Worm (Caenorhabditis elegans) whole organism, young adult: ENCODE data around the gene srd-68.

Source experiments
- F37B4.10 ChIP-seq: fragments of 200-800 bp; sonication (Bioruptor generic); IDR thresholded peaks from 2 replicates; pipeline ENCODE4 v1.3.6; 2022; ENCODE audit warnings: missing genetic modification characterization, missing compliant biosample characterization
- F49E8.2 ChIP-seq: sonication (generic microtip); optimal IDR thresholded peaks from 3 replicates; lab custom pipeline; 2017; ENCODE audit warnings: missing genetic modification characterization, mild to moderate bottlenecking, missing compliant biosample characterization, antibody characterized with exemption, moderate library complexity; ENCODE audit not compliant: insufficient read depth
- F57C9.4 ChIP-seq: sonication (generic microtip); optimal IDR thresholded peaks from 2 replicates; lab custom pipeline; 2017; ENCODE audit warnings: mild to moderate bottlenecking, missing genetic modification characterization, missing compliant biosample characterization
- K11D2.4 ChIP-seq: fragments of 200-800 bp; sonication (Bioruptor generic); IDR thresholded peaks from 2 replicates; pipeline ENCODE4 v1.3.6; 2022; ENCODE audit warnings: missing genetic modification reagents, missing genetic modification characterization, missing compliant biosample characterization
- Y53G8AR.9 ChIP-seq: fragments of 200-800 bp; sonication (Bioruptor generic); conservative IDR thresholded peaks from 2 replicates; pipeline ENCODE4 v1.3.6; 2022; ENCODE audit warnings: missing genetic modification reagents, missing genetic modification characterization, missing compliant biosample characterization
- Y79H2A.3 ChIP-seq: fragments of 200-800 bp; sonication (Bioruptor generic); conservative IDR thresholded peaks from 2 replicates; pipeline ENCODE4 v1.3.6; 2022; ENCODE audit warnings: missing genetic modification reagents, missing genetic modification characterization, missing compliant biosample characterization
- Y95B8A.8 ChIP-seq: fragments of 200-800 bp; sonication (Bioruptor generic); IDR thresholded peaks from 2 replicates; pipeline ENCODE4 v1.3.6; 2022; ENCODE audit warnings: missing genetic modification reagents, missing genetic modification characterization, missing compliant biosample characterization
- ama-1 ChIP-seq, 3 experiments: fragments of 150-350 bp in 1 of 3; sonication (generic microtip) in 2 of 3; optimal IDR thresholded peaks; 2 replicates each; lab custom pipeline; 2014 to 2018; ENCODE audit warnings: missing biosample characterization in 2 of 3, missing genetic modification characterization in 2 of 3, missing genetic modification reagents in 2 of 3
- atf-7 ChIP-seq: sonication (generic microtip); optimal IDR thresholded peaks from 2 replicates; lab custom pipeline; 2017; ENCODE audit warnings: mild to moderate bottlenecking, missing genetic modification characterization, missing compliant biosample characterization
- attf-5 ChIP-seq: fragments of 200-800 bp; sonication (Bioruptor generic); optimal IDR thresholded peaks from 2 replicates; lab custom pipeline; 2018; ENCODE audit warnings: mild to moderate bottlenecking, missing genetic modification characterization, missing compliant biosample characterization
- ccch-3 ChIP-seq: fragments of 200-800 bp; sonication (Bioruptor generic); optimal IDR thresholded peaks from 2 replicates; lab custom pipeline; 2018; ENCODE audit warnings: mild to moderate bottlenecking, missing genetic modification characterization, missing compliant biosample characterization
- cebp-1 ChIP-seq, 2 experiments: fragments of 200-800 bp in 1 of 2; sonication (Bioruptor generic) in 1 of 2; sonication (generic microtip) in 1 of 2; IDR thresholded peaks in 1 of 2; optimal IDR thresholded peaks in 1 of 2; 2 replicates each; pipeline versions ENCODE4 v1.3.6 to Lab custom; 2017 to 2022; ENCODE audit warnings: missing compliant biosample characterization in 2 of 2, missing genetic modification characterization in 2 of 2, mild to moderate bottlenecking in 1 of 2, missing genetic modification reagents in 1 of 2, moderate library complexity in 1 of 2
- cebp-2 ChIP-seq: fragments of 200-800 bp; sonication (Bioruptor generic); IDR thresholded peaks from 2 replicates; pipeline ENCODE4 v1.3.6; 2022; ENCODE audit warnings: missing genetic modification characterization, missing compliant biosample characterization
- ceh-100 ChIP-seq: fragments of 200-800 bp; sonication (Bioruptor generic); IDR thresholded peaks from 2 replicates; pipeline ENCODE4 v1.3.6; 2022; ENCODE audit warnings: missing genetic modification reagents, missing genetic modification characterization, missing compliant biosample characterization
- ceh-58 ChIP-seq: fragments of 200-800 bp; sonication (Bioruptor generic); IDR thresholded peaks from 2 replicates; pipeline ENCODE4 v1.3.6; 2022; ENCODE audit warnings: missing genetic modification characterization, missing compliant biosample characterization
- ceh-79 ChIP-seq: sonication (generic microtip); optimal IDR thresholded peaks from 2 replicates; lab custom pipeline; 2017; ENCODE audit warnings: mild to moderate bottlenecking, missing genetic modification characterization, missing compliant biosample characterization
- die-1 ChIP-seq: sonication (generic microtip); optimal IDR thresholded peaks from 2 replicates; lab custom pipeline; 2016; ENCODE audit warnings: missing genotype, mild to moderate bottlenecking, missing genetic modification characterization, missing compliant biosample characterization
- dox-1 ChIP-seq: fragments of 200-800 bp; sonication (Bioruptor generic); IDR thresholded peaks from 2 replicates; pipeline ENCODE4 v1.3.6; 2022; ENCODE audit warnings: missing genetic modification reagents, missing genetic modification characterization, missing compliant biosample characterization
- dpff-1 ChIP-seq: sonication (generic microtip); optimal IDR thresholded peaks from 2 replicates; lab custom pipeline; 2017; ENCODE audit warnings: mild to moderate bottlenecking, missing genetic modification characterization, missing compliant biosample characterization
- egl-18 ChIP-seq: fragments of 200-800 bp; sonication (Bioruptor generic); IDR thresholded peaks from 2 replicates; pipeline ENCODE4 v1.3.6; 2022; ENCODE audit warnings: missing genetic modification reagents, missing genetic modification characterization, missing compliant biosample characterization
- ets-4 ChIP-seq: fragments of 200-800 bp; sonication (Bioruptor generic); optimal IDR thresholded peaks from 2 replicates; lab custom pipeline; 2018; ENCODE audit warnings: mild to moderate bottlenecking, missing genetic modification characterization, missing compliant biosample characterization
- fkh-3 ChIP-seq: sonication (generic microtip); optimal IDR thresholded peaks from 2 replicates; lab custom pipeline; 2016; ENCODE audit warnings: mild to moderate bottlenecking, missing genetic modification characterization, missing compliant biosample characterization
- hrde-1 ChIP-seq: sonication (generic microtip); optimal IDR thresholded peaks from 2 replicates; lab custom pipeline; 2016; ENCODE audit warnings: missing genetic modification characterization, mild to moderate bottlenecking, missing compliant biosample characterization, moderate library complexity, missing genotype, missing genetic modification reagents, borderline replicate concordance
- hsf-1 ChIP-seq: fragments of 200-800 bp; sonication (Bioruptor generic); IDR thresholded peaks from 2 replicates; pipeline ENCODE4 v1.3.6; 2022; ENCODE audit warnings: missing genetic modification reagents, missing genetic modification characterization, missing compliant biosample characterization
- lin-35 ChIP-seq, 3 experiments: fragments of 150-350 bp in 2 of 3; sonication (generic microtip) in 1 of 3; optimal IDR thresholded peaks; 2 replicates each; lab custom pipeline; 2014 to 2018; ENCODE audit warnings: missing biosample characterization in 3 of 3, missing genetic modification characterization in 3 of 3, missing genetic modification reagents in 3 of 3
- lsl-1 ChIP-seq: fragments of 200-800 bp; sonication (Bioruptor generic); optimal IDR thresholded peaks from 2 replicates; lab custom pipeline; 2018; ENCODE audit warnings: mild to moderate bottlenecking, missing genetic modification characterization, moderate library complexity, missing compliant biosample characterization
- mxl-1 ChIP-seq: sonication (generic microtip); optimal IDR thresholded peaks from 2 replicates; lab custom pipeline; 2016; ENCODE audit warnings: missing genetic modification characterization, missing compliant biosample characterization
- nhr-90 ChIP-seq: sonication (generic microtip); optimal IDR thresholded peaks from 2 replicates; lab custom pipeline; 2016; ENCODE audit warnings: missing genotype, mild to moderate bottlenecking, missing genetic modification characterization, missing compliant biosample characterization
- rec-8 ChIP-seq, 2 experiments: sonication (generic microtip); optimal IDR thresholded peaks; 2 replicates each; lab custom pipeline; 2016; ENCODE audit warnings: mild to moderate bottlenecking in 2 of 2, missing genetic modification characterization in 2 of 2, missing genetic modification reagents in 2 of 2, missing genotype in 2 of 2, missing biosample characterization in 1 of 2, missing compliant biosample characterization in 1 of 2, moderate library complexity in 1 of 2
- rpc-1 ChIP-seq, 2 experiments: fragments of 150-350 bp in 1 of 2; sonication (generic microtip) in 1 of 2; optimal IDR thresholded peaks; 2 replicates each; lab custom pipeline; 2014 to 2018; ENCODE audit warnings: missing biosample characterization in 1 of 2, missing genetic modification characterization in 1 of 2, missing genetic modification reagents in 1 of 2, missing genotype in 1 of 2
- sdz-38 ChIP-seq: sonication (generic microtip); optimal IDR thresholded peaks from 2 replicates; lab custom pipeline; 2016; ENCODE audit warnings: missing genotype, missing genetic modification characterization, missing compliant biosample characterization
- snpc-1.3 ChIP-seq: sonication (generic microtip); optimal IDR thresholded peaks from 2 replicates; lab custom pipeline; 2017; ENCODE audit warnings: missing genetic modification characterization, mild to moderate bottlenecking, missing compliant biosample characterization, antibody characterized with exemption, moderate library complexity, missing genotype, missing genetic modification reagents; ENCODE audit not compliant: insufficient read depth
- sptf-2 ChIP-seq: fragments of 200-800 bp; sonication (Bioruptor generic); optimal IDR thresholded peaks from 2 replicates; lab custom pipeline; 2018; ENCODE audit warnings: mild to moderate bottlenecking, missing genetic modification characterization, missing compliant biosample characterization
- ztf-26 ChIP-seq: sonication (generic microtip); optimal IDR thresholded peaks from 2 replicates; lab custom pipeline; 2017; ENCODE audit warnings: missing genetic modification characterization, missing compliant biosample characterization
- ztf-28 ChIP-seq: fragments of 200-800 bp; sonication (Bioruptor generic); IDR thresholded peaks from 2 replicates; pipeline ENCODE4 v1.3.6; 2022; ENCODE audit warnings: missing genetic modification reagents, missing genetic modification characterization, missing compliant biosample characterization

srd-68 gene

DNA sequence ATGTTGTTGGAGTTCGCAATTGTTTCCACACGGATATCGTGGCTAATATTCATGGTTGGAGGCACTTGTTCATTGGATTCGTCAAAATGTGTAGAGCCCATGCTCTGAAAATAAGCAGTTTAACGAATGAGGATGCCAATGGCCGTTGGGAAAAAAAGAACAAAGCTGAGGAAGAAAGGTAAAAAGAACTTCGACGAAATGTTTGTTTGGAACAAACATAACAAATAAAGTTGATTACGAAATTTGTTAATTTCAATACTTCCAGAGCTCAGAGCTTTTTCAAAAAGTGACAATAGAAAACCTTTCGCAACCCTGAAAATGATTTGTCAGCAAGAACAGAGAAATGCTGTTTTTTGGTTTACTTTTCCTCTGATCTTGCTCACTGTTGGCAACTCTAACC, 22.6 kb downstream of the srd-68 start, which contains the start of gene F09C6.3:
Gene F09C6.3, minus strand, starts transcription at position 101 of the 400 bp plus-strand sequence.
- no peak for TF ChIP-seq dox-1 (GFP tag; lab: Robert Waterston, UW)
- no peak for TF ChIP-seq fkh-3 (tag; lab: Kevin White, UChicago)
- TF ChIP-seq cebp-2 (GFP tag; lab: Robert Waterston, UW): no peak
- TF ChIP-seq lin-35 (GFP tag; optimal IDR thresholded peaks at IDR 0.05; lab: Kevin White, UChicago): no peak
- no peak for TF ChIP-seq Y53G8AR.9 (GFP tag; lab: Robert Waterston, UW)
- TF ChIP-seq atf-7 (tag; lab: Kevin White, UChicago): no peak
- no peak for TF ChIP-seq attf-5 (GFP tag; lab: Kevin White, UChicago)
- no peak for TF ChIP-seq Y79H2A.3

DNA sequence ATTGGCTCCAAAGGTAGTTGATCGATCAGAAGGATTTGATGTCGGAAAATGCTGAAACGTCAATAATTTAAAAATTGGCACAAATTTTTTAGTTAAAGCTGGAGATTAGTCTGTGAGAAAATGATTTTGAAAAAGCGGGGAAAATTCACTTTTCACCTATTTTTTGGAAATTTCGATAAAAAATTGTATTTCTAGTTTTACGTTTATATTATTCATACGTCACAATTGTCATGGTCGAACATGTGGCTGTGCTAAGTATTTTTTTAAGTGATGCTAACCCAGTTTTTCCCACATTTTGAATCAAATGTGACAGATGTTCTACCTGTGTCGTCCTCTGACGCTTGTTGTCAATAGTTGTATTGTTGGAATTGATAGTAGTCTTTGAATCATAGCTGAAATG, 23.1 kb downstream of the srd-68 start:
- TF ChIP-seq ceh-79 (tag; lab: Kevin White, UChicago): no peak
- TF ChIP-seq ama-1 (optimal IDR thresholded peaks at IDR 0.05; lab: Kevin White, UChicago): no peak
- TF ChIP-seq ama-1 (GFP tag; optimal IDR thresholded peaks at IDR 0.05; lab: Kevin White, UChicago): no peak
- no peak for TF ChIP-seq sptf-2 (GFP tag; lab: Kevin White, UChicago)
- TF ChIP-seq ets-4: no peak
- TF ChIP-seq hrde-1 (tag; lab: Kevin White, UChicago): no peak

DNA sequence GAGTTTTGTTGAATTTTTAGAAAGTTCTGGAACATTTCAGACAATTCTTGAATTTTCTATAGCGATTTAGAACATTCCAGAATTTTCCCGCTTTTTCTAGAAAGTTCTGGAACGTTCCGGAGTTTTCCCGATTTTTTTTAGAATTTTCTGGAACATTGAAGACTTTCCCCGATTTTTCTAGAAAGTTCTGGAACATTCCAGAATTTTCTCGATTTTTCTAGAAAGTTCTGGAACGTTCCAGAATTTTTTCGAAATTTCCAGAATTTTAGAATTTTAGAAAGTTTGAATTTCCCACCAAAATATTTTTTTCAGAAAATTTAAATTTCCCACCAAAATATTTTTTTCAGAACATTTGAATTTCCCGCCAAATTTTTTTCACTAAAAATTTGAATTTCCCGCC, 25.5 kb downstream of the srd-68 start:
- peak; percentile 92 for TF ChIP-seq hsf-1 (GFP tag; lab: Robert Waterston, UW)

DNA sequence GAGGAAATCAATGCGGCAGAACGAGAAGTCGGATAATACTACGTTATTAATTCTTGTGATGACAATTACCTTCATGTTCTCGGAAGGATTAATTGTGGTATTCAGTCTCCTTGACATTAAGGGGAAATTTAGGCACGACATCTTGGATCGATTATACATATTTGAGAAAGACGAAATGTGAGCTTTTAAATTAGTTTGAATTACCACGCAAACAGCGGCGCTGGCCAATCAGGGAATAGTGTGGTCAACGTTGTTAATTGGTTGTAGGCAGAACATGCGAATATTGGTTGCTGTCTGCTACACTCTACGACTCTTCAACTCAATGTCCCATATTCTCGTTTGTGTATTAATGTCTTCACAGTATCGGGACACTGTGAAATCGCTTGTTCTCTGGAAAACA, 27.7 kb downstream of the srd-68 start, which contains the start of gene F49A5.10:
Gene F49A5.10, plus strand, starts transcription at position 301 of the 400 bp plus-strand sequence.
- TF ChIP-seq ceh-100 (GFP tag; lab: Robert Waterston, UW) (no peak), nhr-90 (tag; lab: Kevin White, UChicago) (no peak), atf-7 (tag; lab: Kevin White, UChicago) (no peak), Y79H2A.3 (no peak), Y95B8A.8 (GFP tag; lab: Robert Waterston, UW) (no peak), rpc-1 (optimal IDR thresholded peaks at IDR 0.05; lab: Kevin White, UChicago) (no peak), rpc-1 (tag; optimal IDR thresholded peaks at IDR 0.05; lab: Kevin White, UChicago) (no peak), ztf-26 (tag; lab: Kevin White, UChicago) (no peak), mxl-1 (tag; lab: Kevin White, UChicago) (no peak), die-1 (tag; lab: Kevin White, UChicago) (no peak)

DNA sequence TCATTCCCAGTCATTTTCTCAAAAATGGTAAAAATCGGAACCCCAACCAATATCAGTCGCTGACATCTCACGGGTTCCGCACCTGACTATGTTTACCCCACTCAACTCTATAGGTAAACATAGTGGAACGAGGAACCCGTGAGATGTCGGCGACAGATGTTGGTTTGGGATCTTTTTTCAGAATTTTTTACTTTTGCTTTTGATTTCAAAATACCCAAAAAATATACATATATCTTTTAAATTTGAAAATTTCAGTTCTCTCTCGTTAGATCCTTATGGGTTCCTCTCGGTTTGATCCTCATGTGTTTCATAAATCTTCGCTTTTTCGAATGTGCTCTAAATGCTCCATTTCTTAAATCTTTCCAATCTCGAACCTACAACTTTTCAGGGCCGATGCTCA, 29.0 kb downstream of the srd-68 start, which contains the start of gene srw-23:
Gene srw-23, plus strand, starts transcription at position 301 of the 400 bp plus-strand sequence.
- TF ChIP-seq dpff-1 (tag; lab: Kevin White, UChicago): no peak
- no peak for TF ChIP-seq ztf-28 (GFP tag; lab: Robert Waterston, UW)
- no peak for TF ChIP-seq lsl-1
- no peak for TF ChIP-seq F57C9.4 (tag; lab: Kevin White, UChicago)
- TF ChIP-seq egl-18 (GFP tag; lab: Robert Waterston, UW): no peak
- no peak for TF ChIP-seq rec-8 (tag; optimal IDR thresholded peaks at IDR 0.05; lab: Kevin White, UChicago)
- no peak for TF ChIP-seq mxl-1 (tag; lab: Kevin White, UChicago)

DNA sequence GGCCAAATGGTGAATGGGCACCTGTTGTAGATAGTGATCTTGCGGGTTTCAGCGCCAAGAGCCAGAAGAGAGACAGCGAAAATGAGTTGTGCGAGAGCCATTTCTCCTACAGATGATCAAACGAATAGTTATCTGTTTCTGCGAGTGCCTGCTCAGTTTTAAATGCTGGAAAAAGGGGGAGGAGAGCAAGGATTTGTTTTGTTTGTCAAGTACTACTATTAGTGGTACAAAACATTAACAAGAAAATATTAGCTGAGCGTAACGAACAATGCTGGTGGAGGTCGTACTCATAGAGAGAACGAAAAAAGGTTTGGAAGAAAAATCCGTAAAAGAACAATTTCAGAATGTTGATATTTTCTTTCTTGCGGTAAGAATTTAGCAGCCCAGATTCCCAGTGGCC, 31.2 kb downstream of the srd-68 start, which contains the start of gene thn-4:
Gene thn-4, minus strand, starts transcription at position 101 of the 400 bp plus-strand sequence.
- TF ChIP-seq F37B4.10 (GFP tag; lab: Robert Waterston, UW) (no peak), F49E8.2 (tag; lab: Kevin White, UChicago) (no peak), mxl-1 (tag; lab: Kevin White, UChicago) (no peak), dox-1 (GFP tag; lab: Robert Waterston, UW) (no peak), cebp-1 (GFP tag; IDR thresholded peaks at IDR 0.05; lab: Robert Waterston, UW) (no peak), cebp-1 (tag; optimal IDR thresholded peaks at IDR 0.05; lab: Kevin White, UChicago) (no peak), snpc-1.3 (tag; lab: Kevin White, UChicago) (no peak), ceh-58 (GFP tag; lab: Robert Waterston, UW) (no peak), ccch-3 (no peak), die-1 (tag; lab: Kevin White, UChicago) (no peak), K11D2.4 (GFP tag; lab: Robert Waterston, UW) (no peak), sdz-38 (no peak)
- TF ChIP-seq, all 124 proteins: peak for 0
